Fruit fly (Drosophila melanogaster) whole organism, embryonic: ENCODE data around the gene Ogdh.

Experiments used
- Abd-B ChIP-seq: fragments of 200-800 bp; sonication (Bioruptor generic); optimal IDR thresholded peaks from 2 replicates; lab custom pipeline; 2018; ENCODE audit warnings: missing biosample characterization, mild to moderate bottlenecking, missing genetic modification characterization, moderate library complexity
- Adf1 ChIP-seq: fragments of 200-800 bp; sonication (Bioruptor generic); IDR thresholded peaks from 2 replicates; pipeline ENCODE4 v1.3.6; 2022; ENCODE audit warnings: missing biosample characterization, missing genetic modification characterization
- Antp ChIP-seq: fragments of 200-800 bp; sonication (Bioruptor generic); optimal IDR thresholded peaks from 3 replicates; lab custom pipeline; 2016; ENCODE audit warnings: missing biosample characterization, missing genetic modification characterization
- BtbVII ChIP-seq: fragments of 200-800 bp; sonication (Bioruptor generic); optimal IDR thresholded peaks from 3 replicates; lab custom pipeline; 2017; ENCODE audit warnings: missing biosample characterization, mild to moderate bottlenecking, missing genetic modification characterization
- CG10321 ChIP-seq: fragments of 200-800 bp; sonication (Bioruptor generic); IDR thresholded peaks from 2 replicates; pipeline ENCODE4 v1.3.6; 2022; ENCODE audit warnings: missing biosample characterization, missing genetic modification characterization
- CG10543 ChIP-seq: fragments of 200-800 bp; sonication (Bioruptor generic); optimal IDR thresholded peaks from 3 replicates; lab custom pipeline; 2017; ENCODE audit warnings: missing biosample characterization, mild to moderate bottlenecking, missing genetic modification characterization, moderate library complexity
- CG12071 ChIP-seq: fragments of 200-800 bp; sonication (Bioruptor generic); optimal IDR thresholded peaks from 3 replicates; lab custom pipeline; 2018; ENCODE audit warnings: missing biosample characterization, mild to moderate bottlenecking, missing genetic modification characterization
- CG16779 ChIP-seq: fragments of 200-800 bp; sonication (Bioruptor generic); IDR thresholded peaks from 2 replicates; pipeline ENCODE4 v1.3.6; 2022; ENCODE audit warnings: missing biosample characterization, missing genetic modification characterization
- CG17361 ChIP-seq: fragments of 200-800 bp; sonication (Bioruptor generic); IDR thresholded peaks from 3 replicates; pipeline ENCODE4 v1.3.6; 2022; ENCODE audit warnings: missing biosample characterization, missing genetic modification characterization
- CG32532 ChIP-seq: fragments of 200-800 bp; sonication (Bioruptor generic); IDR thresholded peaks from 2 replicates; pipeline ENCODE4 v1.3.6; 2022; ENCODE audit warnings: missing biosample characterization, missing genetic modification characterization
- CG4328 ChIP-seq: fragments of 200-800 bp; sonication (Bioruptor generic); optimal IDR thresholded peaks from 3 replicates; lab custom pipeline; 2017; ENCODE audit warnings: missing biosample characterization, missing genetic modification reagents, missing genetic modification characterization
- CG4424 ChIP-seq: fragments of 200-800 bp; sonication (Bioruptor generic); optimal IDR thresholded peaks from 3 replicates; lab custom pipeline; 2016; ENCODE audit warnings: missing biosample characterization, missing genetic modification characterization
- CG6813 ChIP-seq: fragments of 200-800 bp; sonication (Bioruptor generic); optimal IDR thresholded peaks from 2 replicates; lab custom pipeline; 2017; ENCODE audit warnings: missing biosample characterization, missing genetic modification characterization, mild to moderate bottlenecking, moderate library complexity, missing genetic modification reagents
- D19A ChIP-seq: fragments of 200-800 bp; optimal IDR thresholded peaks from 3 replicates; lab custom pipeline; 2019; ENCODE audit warnings: missing biosample characterization, mild to moderate bottlenecking, missing genetic modification characterization, moderate library complexity
- Dbx ChIP-seq: fragments of 200-800 bp; sonication (Bioruptor generic); IDR thresholded peaks from 3 replicates; pipeline ENCODE4 v1.3.6; 2022; ENCODE audit warnings: missing biosample characterization, missing genetic modification characterization
- Drgx ChIP-seq: fragments of 200-800 bp; sonication (Bioruptor generic); IDR thresholded peaks from 2 replicates; pipeline ENCODE4 v1.3.6; 2022; ENCODE audit warnings: missing biosample characterization, missing genetic modification characterization
- Elba2 ChIP-seq: fragments of 200-800 bp; sonication (Bioruptor generic); optimal IDR thresholded peaks from 3 replicates; lab custom pipeline; 2016; ENCODE audit warnings: missing biosample characterization, missing genetic modification characterization
- Fer1 ChIP-seq: fragments of 200-800 bp; sonication (Bioruptor generic); optimal IDR thresholded peaks from 2 replicates; lab custom pipeline; 2017; ENCODE audit warnings: missing biosample characterization, mild to moderate bottlenecking, missing genetic modification characterization
- HHEX ChIP-seq: fragments of 200-800 bp; sonication (Bioruptor generic); optimal IDR thresholded peaks from 3 replicates; lab custom pipeline; 2017; ENCODE audit warnings: missing biosample characterization, mild to moderate bottlenecking, missing genetic modification characterization, missing genetic modification reagents
- HmgZ ChIP-seq: fragments of 200-800 bp; sonication (Bioruptor generic); optimal IDR thresholded peaks from 2 replicates; lab custom pipeline; 2018; ENCODE audit warnings: missing biosample characterization, mild to moderate bottlenecking, missing genetic modification characterization
- Med ChIP-seq: fragments of 200-800 bp; sonication (Bioruptor generic); peaks from one replicate; lab custom pipeline; 2016; ENCODE audit warnings: missing biosample characterization, missing genetic modification characterization, mild to moderate bottlenecking, inconsistent platforms, moderate library complexity
- Mrtf ChIP-seq: fragments of 200-800 bp; sonication (Bioruptor generic); IDR thresholded peaks from 3 replicates; pipeline ENCODE4 v1.3.6; 2022; ENCODE audit warnings: missing biosample characterization, missing genetic modification characterization
- PHDP ChIP-seq: fragments of 200-800 bp; sonication (Bioruptor generic); optimal IDR thresholded peaks from 3 replicates; lab custom pipeline; 2018; ENCODE audit warnings: missing biosample characterization, mild to moderate bottlenecking, missing genetic modification characterization, moderate library complexity
- Ptx1 ChIP-seq: fragments of 200-800 bp; sonication (Bioruptor generic); IDR thresholded peaks from 2 replicates; pipeline ENCODE4 v1.3.6; 2022; ENCODE audit warnings: missing biosample characterization, missing genetic modification characterization
- Sry-δ ChIP-seq: fragments of 200-800 bp; sonication (Bioruptor generic); optimal IDR thresholded peaks from 2 replicates; lab custom pipeline; 2016; ENCODE audit warnings: missing biosample characterization, missing genetic modification characterization
- Tbp ChIP-seq: fragments of >200 bp; optimal IDR thresholded peaks from 2 replicates; lab custom pipeline; 2018; ENCODE audit warnings: missing biosample characterization, missing genetic modification characterization
- Xrp1 ChIP-seq: fragments of 200-800 bp; sonication (Bioruptor generic); IDR thresholded peaks from 2 replicates; pipeline ENCODE4 v1.3.6; 2022; ENCODE audit warnings: missing biosample characterization, missing genetic modification characterization
- bab2 ChIP-seq: fragments of 200-800 bp; sonication (Bioruptor generic); optimal IDR thresholded peaks from 2 replicates; lab custom pipeline; 2016; ENCODE audit warnings: missing biosample characterization, missing genetic modification characterization
- caup ChIP-seq: fragments of 200-800 bp; sonication (Bioruptor generic); optimal IDR thresholded peaks from 3 replicates; lab custom pipeline; 2017; ENCODE audit warnings: missing biosample characterization, mild to moderate bottlenecking, missing genetic modification characterization, moderate library complexity; ENCODE audit not compliant: severe bottlenecking
- ci ChIP-seq: fragments of 200-800 bp; sonication (Bioruptor generic); IDR thresholded peaks from 3 replicates; pipeline ENCODE4 v1.3.6; 2022; ENCODE audit warnings: missing biosample characterization, missing genetic modification characterization
- cwo ChIP-seq: fragments of 200-800 bp; sonication (Bioruptor generic); optimal IDR thresholded peaks from 3 replicates; lab custom pipeline; 2017; ENCODE audit warnings: missing biosample characterization, missing genetic modification characterization, mild to moderate bottlenecking, moderate library complexity, missing genetic modification reagents
- exex ChIP-seq: fragments of 200-800 bp; sonication (Bioruptor generic); optimal IDR thresholded peaks from 4 replicates; lab custom pipeline; 2018; ENCODE audit warnings: missing biosample characterization, mild to moderate bottlenecking, missing genetic modification characterization, moderate library complexity
- hkb ChIP-seq, 2 experiments: fragments of 200-800 bp in 1 of 2; fragments of >200 bp in 1 of 2; sonication (Bioruptor generic) in 1 of 2; IDR thresholded peaks in 1 of 2; optimal IDR thresholded peaks in 1 of 2; 2 replicates each; pipeline versions ENCODE4 v1.3.6 to Lab custom; 2017 to 2022; ENCODE audit warnings: missing biosample characterization in 1 of 2, missing genetic modification characterization in 1 of 2
- pan ChIP-seq, 4 experiments: fragments of >200 bp in 3 of 4; fragments of 200-800 bp in 1 of 4; sonication (Bioruptor generic) in 1 of 4; optimal IDR thresholded peaks in 3 of 4; IDR thresholded peaks in 1 of 4; 2 replicates each; pipeline versions ENCODE4 v1.3.6 to Lab custom; 2017 to 2022; ENCODE audit warnings: missing biosample characterization in 2 of 4, missing genetic modification characterization in 2 of 4, mixed read lengths in 1 of 4
- prd ChIP-seq, 3 experiments: fragments of >200 bp in 2 of 3; fragments of 200-800 bp in 1 of 3; sonication (Bioruptor generic) in 1 of 3; optimal IDR thresholded peaks in 2 of 3; IDR thresholded peaks in 1 of 3; 2 replicates in 2 of 3; 3 replicates in 1 of 3; pipeline versions ENCODE4 v1.3.6 to Lab custom; 2017 to 2022; ENCODE audit warnings: missing biosample characterization in 1 of 3, missing genetic modification characterization in 1 of 3
- row ChIP-seq: fragments of 200-800 bp; sonication (Bioruptor generic); IDR thresholded peaks from 3 replicates; pipeline ENCODE4 v1.3.6; 2022; ENCODE audit warnings: missing biosample characterization, missing genetic modification characterization
- salm ChIP-seq: fragments of 200-800 bp; sonication (Bioruptor generic); optimal IDR thresholded peaks from 2 replicates; lab custom pipeline; 2018; ENCODE audit warnings: missing biosample characterization, mild to moderate bottlenecking, missing genetic modification characterization
- schlank ChIP-seq: fragments of 200-800 bp; sonication (Bioruptor generic); optimal IDR thresholded peaks from 2 replicates; lab custom pipeline; 2018; ENCODE audit warnings: missing biosample characterization, mild to moderate bottlenecking, missing genetic modification characterization
- seq ChIP-seq: fragments of 200-800 bp; sonication (Bioruptor generic); IDR thresholded peaks from 2 replicates; pipeline ENCODE4 v1.3.6; 2022; ENCODE audit warnings: missing biosample characterization, missing genetic modification characterization
- slbo ChIP-seq: fragments of 200-800 bp; sonication (Bioruptor generic); IDR thresholded peaks from 2 replicates; pipeline ENCODE4 v1.3.6; 2022; ENCODE audit warnings: missing biosample characterization, missing genetic modification characterization
- so ChIP-seq: fragments of 200-800 bp; sonication (Bioruptor generic); IDR thresholded peaks from 3 replicates; pipeline ENCODE4 v1.3.6; 2022; ENCODE audit warnings: missing biosample characterization, missing genetic modification characterization
- sob ChIP-seq: fragments of 200-800 bp; sonication (Bioruptor generic); IDR thresholded peaks from 2 replicates; pipeline ENCODE4 v1.3.6; 2022; ENCODE audit warnings: missing biosample characterization, missing genetic modification characterization
- sr ChIP-seq: fragments of 200-800 bp; sonication (Bioruptor generic); IDR thresholded peaks from 3 replicates; pipeline ENCODE4 v1.3.6; 2022; ENCODE audit warnings: missing biosample characterization, missing genetic modification characterization
- sug ChIP-seq: fragments of 200-800 bp; optimal IDR thresholded peaks from 2 replicates; lab custom pipeline; 2019; ENCODE audit warnings: missing biosample characterization, mild to moderate bottlenecking, missing genetic modification characterization, moderate library complexity
- tgo ChIP-seq: fragments of 200-800 bp; sonication (Bioruptor generic); IDR thresholded peaks from 3 replicates; pipeline ENCODE4 v1.3.6; 2022; ENCODE audit warnings: missing biosample characterization, missing genetic modification characterization
- wek ChIP-seq: fragments of 200-800 bp; sonication (Bioruptor generic); optimal IDR thresholded peaks from 3 replicates; lab custom pipeline; 2018; ENCODE audit warnings: missing biosample characterization, mild to moderate bottlenecking, missing genetic modification characterization, moderate library complexity
- z ChIP-seq: fragments of 200-800 bp; sonication (Bioruptor generic); IDR thresholded peaks from 3 replicates; pipeline ENCODE4 v1.3.6; 2022; ENCODE audit warnings: missing biosample characterization, missing genetic modification characterization
- zfh2 ChIP-seq: fragments of 200-800 bp; sonication (Bioruptor generic); optimal IDR thresholded peaks from 2 replicates; lab custom pipeline; 2016; ENCODE audit warnings: missing biosample characterization, missing genetic modification characterization

Ogdh gene

dm6 chr3L:17006250-17006693 is 51.6 kb downstream of the Ogdh start (continued):
- 0 out of 2 replicates have a peak, but pooled peaks have one; percentile 43 for TF ChIP-seq sob (GFP tag; lab: Robert Waterston, UW)
- 0 out of 2 replicates have a peak, but pooled peaks have one; percentile 14 for TF ChIP-seq seq (GFP tag; lab: Robert Waterston, UW)
- no peak for TF ChIP-seq prd (optimal IDR thresholded peaks at IDR 0.05; lab: Kevin White, UChicago)
- TF ChIP-seq prd (GFP tag; IDR thresholded peaks at IDR 0.05; lab: Robert Waterston, UW), result 0 out of 3 replicates have a peak, but pooled peaks have one; percentile 21
- TF ChIP-seq row (GFP tag; lab: Robert Waterston, UW), result peak; percentile 60
- 0 out of 3 replicates have a peak, but pooled peaks have one; percentile 50 for TF ChIP-seq z
- peak; percentile 6 for TF ChIP-seq salm (tag; lab: Kevin White, UChicago)
- TF ChIP-seq sug (tag; lab: Kevin White, UChicago), result peak; percentile 83
- peak; percentile 15 for TF ChIP-seq HmgZ
- TF ChIP-seq Mrtf (GFP tag; lab: Robert Waterston, UW), result no peak
- TF ChIP-seq ci (GFP tag; lab: Robert Waterston, UW), result 0 out of 3 replicates have a peak, but pooled peaks have one; percentile 10
- TF ChIP-seq Abd-B (GFP tag; lab: Kevin White, UChicago), result peak; percentile 22
- no peak for TF ChIP-seq bab2 (GFP tag; lab: Kevin White, UChicago)
- TF ChIP-seq BtbVII (GFP tag; lab: Kevin White, UChicago), result peak; percentile 12
- no peak for TF ChIP-seq D19A (tag; lab: Kevin White, UChicago)
- peak; percentile 31; the same call in 1 of the 2 replicates for TF ChIP-seq Drgx (GFP tag; lab: Robert Waterston, UW)
- TF ChIP-seq Med (GFP tag; lab: Kevin White, UChicago), result peak; percentile 79
- no peak for TF ChIP-seq CG4424 (GFP tag; lab: Kevin White, UChicago)
- TF ChIP-seq PHDP (tag; lab: Kevin White, UChicago), result no peak
- TF ChIP-seq CG10543 (GFP tag; lab: Kevin White, UChicago), result peak; percentile 30
- no peak for TF ChIP-seq pan (optimal IDR thresholded peaks at IDR 0.05; lab: Kevin White, UChicago)
- TF ChIP-seq pan (GFP tag; optimal IDR thresholded peaks at IDR 0.05 in 1 of 2, IDR thresholded peaks at IDR 0.05 in 1 of 2), result peak in 1 of 2 experiments; percentile 55
- TF ChIP-seq CG32532, result peak; percentile 41; the same call in 1 of the 2 replicates
- TF ChIP-seq slbo (GFP tag; lab: Robert Waterston, UW), result peak; percentile 53
- 0 out of 2 replicates have a peak, but pooled peaks have one; percentile 17 for TF ChIP-seq CG16779 (GFP tag; lab: Robert Waterston, UW)
- TF ChIP-seq CG6813 (GFP tag; lab: Kevin White, UChicago), result peak; percentile 15
- no peak for TF ChIP-seq Elba2
- TF ChIP-seq cwo (GFP tag; lab: Kevin White, UChicago), result peak; percentile 20
- TF ChIP-seq tgo (GFP tag; lab: Robert Waterston, UW), result peak; percentile 53
- peak; percentile 34 for TF ChIP-seq CG12071 (GFP tag; lab: Kevin White, UChicago)
- TF ChIP-seq Antp, result peak; percentile 10
- TF ChIP-seq sr, result no peak
- TF ChIP-seq CG4328 (GFP tag; lab: Kevin White, UChicago), result no peak
- TF ChIP-seq HHEX (GFP tag; lab: Kevin White, UChicago), result peak; percentile 23
- TF ChIP-seq Fer1 (GFP tag; lab: Kevin White, UChicago), result peak; percentile 9
- TF ChIP-seq caup, result peak; percentile 24
- TF ChIP-seq exex (tag; lab: Kevin White, UChicago), result peak; percentile 39
- no peak for TF ChIP-seq hkb (optimal IDR thresholded peaks at IDR 0.05; lab: Kevin White, UChicago)
- TF ChIP-seq hkb (GFP tag; IDR thresholded peaks at IDR 0.05; lab: Robert Waterston, UW), result no peak
- TF ChIP-seq schlank, result peak; percentile 13
- 0 out of 3 replicates have a peak, but pooled peaks have one; percentile 46 for TF ChIP-seq Dbx (GFP tag; lab: Robert Waterston, UW)
- TF ChIP-seq CG17361 (GFP tag; lab: Robert Waterston, UW), result 0 out of 3 replicates have a peak, but pooled peaks have one; percentile 6
- TF ChIP-seq so, result 0 out of 3 replicates have a peak, but pooled peaks have one; percentile 41
- no peak for TF ChIP-seq Xrp1 (GFP tag; lab: Robert Waterston, UW)
- no peak for TF ChIP-seq Tbp (GFP tag; lab: Kevin White, UChicago)
- peak; percentile 9 for TF ChIP-seq wek (GFP tag; lab: Kevin White, UChicago)
- no peak for TF ChIP-seq zfh2
- 0 out of 2 replicates have a peak, but pooled peaks have one; percentile 31 for TF ChIP-seq Ptx1 (GFP tag; lab: Robert Waterston, UW)
- TF ChIP-seq Sry-δ (GFP tag; lab: Kevin White, UChicago), result no peak
- no peak for TF ChIP-seq Adf1 (GFP tag; lab: Robert Waterston, UW)
- TF ChIP-seq CG10321, result no peak
